Fruit fly (Drosophila melanogaster) whole organism, embryonic: ENCODE data around the gene Cyp4d20.

Experiments
- Bgb ChIP-seq: fragments of 200-800 bp; sonication (Bioruptor generic); IDR thresholded peaks from 2 replicates; pipeline ENCODE4 v1.3.6; 2022; ENCODE audit warnings: missing biosample characterization, missing genetic modification characterization; ENCODE audit not compliant: partially characterized antibody
- CG11504 ChIP-seq: fragments of 200-800 bp; sonication (Bioruptor generic); optimal IDR thresholded peaks from 3 replicates; lab custom pipeline; 2019; ENCODE audit warnings: missing biosample characterization, mild to moderate bottlenecking, missing genetic modification characterization, moderate library complexity
- CG14014 ChIP-seq: fragments of 200-800 bp; sonication (Bioruptor generic); IDR thresholded peaks from 2 replicates; pipeline ENCODE4 v1.3.6; 2022; ENCODE audit warnings: missing biosample characterization, missing genetic modification characterization
- CG15479 ChIP-seq: fragments of 200-800 bp; sonication (Bioruptor generic); optimal IDR thresholded peaks from 3 replicates; lab custom pipeline; 2019; ENCODE audit warnings: missing biosample characterization, mild to moderate bottlenecking, missing genetic modification characterization, moderate library complexity
- CG18599 ChIP-seq: fragments of 200-800 bp; sonication (Bioruptor generic); optimal IDR thresholded peaks from 3 replicates; lab custom pipeline; 2017; ENCODE audit warnings: missing biosample characterization, missing genetic modification characterization, mild to moderate bottlenecking, moderate library complexity, missing genetic modification reagents
- CG2875 ChIP-seq: fragments of 200-800 bp; sonication (Bioruptor generic); optimal IDR thresholded peaks from 2 replicates; lab custom pipeline; 2017; ENCODE audit warnings: missing biosample characterization, mild to moderate bottlenecking, missing genetic modification characterization, missing genetic modification reagents
- CG30431 ChIP-seq: fragments of 200-800 bp; sonication (Bioruptor generic); optimal IDR thresholded peaks from 2 replicates; lab custom pipeline; 2017; ENCODE audit warnings: missing biosample characterization, missing genetic modification characterization
- CG32532 ChIP-seq: fragments of 200-800 bp; sonication (Bioruptor generic); IDR thresholded peaks from 2 replicates; pipeline ENCODE4 v1.3.6; 2022; ENCODE audit warnings: missing biosample characterization, missing genetic modification characterization
- CG42726 ChIP-seq: fragments of 200-800 bp; sonication (Bioruptor generic); IDR thresholded peaks from 2 replicates; pipeline ENCODE4 v1.3.6; 2022; ENCODE audit warnings: missing biosample characterization, missing genetic modification characterization; ENCODE audit not compliant: partially characterized antibody
- CG5953 ChIP-seq: fragments of 200-800 bp; sonication (Bioruptor generic); IDR thresholded peaks from 2 replicates; pipeline ENCODE4 v1.3.6; 2022; ENCODE audit warnings: missing biosample characterization, missing genetic modification characterization
- CTCF ChIP-seq: fragments of 200-800 bp; sonication (Bioruptor generic); optimal IDR thresholded peaks from 2 replicates; lab custom pipeline; 2017; ENCODE audit warnings: missing biosample characterization, mild to moderate bottlenecking, missing genetic modification characterization, moderate library complexity
- Chrac-16 ChIP-seq: fragments of 200-800 bp; sonication (Bioruptor generic); optimal IDR thresholded peaks from 3 replicates; lab custom pipeline; 2016; ENCODE audit warnings: missing biosample characterization, missing genetic modification characterization
- Deaf1 ChIP-seq: fragments of 200-800 bp; optimal IDR thresholded peaks from 3 replicates; lab custom pipeline; 2019; ENCODE audit warnings: missing biosample characterization, mild to moderate bottlenecking, missing genetic modification characterization, moderate library complexity
- Dfd ChIP-seq, 2 experiments: fragments of >200 bp; optimal IDR thresholded peaks; 2 replicates each; lab custom pipeline; 2017; ENCODE audit warnings: missing biosample characterization in 2 of 2, missing genetic modification characterization in 2 of 2
- E2f2 ChIP-seq: fragments of 200-800 bp; sonication (Bioruptor generic); IDR thresholded peaks from 2 replicates; pipeline ENCODE4 v1.3.6; 2022; ENCODE audit warnings: missing biosample characterization, missing genetic modification characterization
- HLH3B ChIP-seq: fragments of 200-800 bp; sonication (Bioruptor generic); IDR thresholded peaks from 2 replicates; pipeline ENCODE4 v1.3.6; 2022; ENCODE audit warnings: missing biosample characterization, missing genetic modification characterization
- HmgZ ChIP-seq: fragments of 200-800 bp; sonication (Bioruptor generic); optimal IDR thresholded peaks from 2 replicates; lab custom pipeline; 2018; ENCODE audit warnings: missing biosample characterization, mild to moderate bottlenecking, missing genetic modification characterization
- Hmr ChIP-seq: fragments of 200-800 bp; sonication (Bioruptor generic); optimal IDR thresholded peaks from 3 replicates; lab custom pipeline; 2017; ENCODE audit warnings: mild to moderate bottlenecking, missing biosample characterization, missing genetic modification reagents, missing genetic modification characterization
- Mad ChIP-seq: fragments of 200-800 bp; sonication (Bioruptor generic); optimal IDR thresholded peaks from 2 replicates; lab custom pipeline; 2016; ENCODE audit warnings: missing biosample characterization, missing genetic modification characterization
- Max ChIP-seq: fragments of 200-800 bp; sonication (Bioruptor generic); optimal IDR thresholded peaks from 2 replicates; lab custom pipeline; 2016; ENCODE audit warnings: missing biosample characterization, mild to moderate bottlenecking, missing genetic modification characterization
- Med ChIP-seq: fragments of 200-800 bp; sonication (Bioruptor generic); peaks from one replicate; lab custom pipeline; 2016; ENCODE audit warnings: missing biosample characterization, missing genetic modification characterization, mild to moderate bottlenecking, inconsistent platforms, moderate library complexity
- Meics ChIP-seq: fragments of 200-800 bp; sonication (Bioruptor generic); optimal IDR thresholded peaks from 2 replicates; lab custom pipeline; 2017; ENCODE audit warnings: missing biosample characterization, mild to moderate bottlenecking, missing genetic modification characterization
- Pdp1 ChIP-seq, 2 experiments: fragments of 200-800 bp; sonication (Bioruptor generic); optimal IDR thresholded peaks; 3 replicates each; lab custom pipeline; 2016; ENCODE audit warnings: missing biosample characterization in 2 of 2, missing genetic modification characterization in 2 of 2, mild to moderate bottlenecking in 1 of 2, moderate library complexity in 1 of 2
- Sry-δ ChIP-seq: fragments of 200-800 bp; sonication (Bioruptor generic); optimal IDR thresholded peaks from 2 replicates; lab custom pipeline; 2016; ENCODE audit warnings: missing biosample characterization, missing genetic modification characterization
- al ChIP-seq: fragments of 200-800 bp; sonication (Bioruptor generic); IDR thresholded peaks from 2 replicates; pipeline ENCODE4 v1.3.6; 2022; ENCODE audit warnings: missing biosample characterization, missing genetic modification characterization
- amos ChIP-seq: fragments of 200-800 bp; sonication (Bioruptor generic); IDR thresholded peaks from 2 replicates; pipeline ENCODE4 v1.3.6; 2022; ENCODE audit warnings: missing biosample characterization, missing genetic modification characterization; ENCODE audit not compliant: partially characterized antibody
- crp ChIP-seq, 2 experiments: fragments of 200-800 bp; sonication (Bioruptor generic); optimal IDR thresholded peaks; 2 replicates in 1 of 2; 3 replicates in 1 of 2; lab custom pipeline; 2017; ENCODE audit warnings: missing biosample characterization in 2 of 2, missing genetic modification characterization in 2 of 2, mild to moderate bottlenecking in 1 of 2, moderate library complexity in 1 of 2
- cwo ChIP-seq: fragments of 200-800 bp; sonication (Bioruptor generic); optimal IDR thresholded peaks from 3 replicates; lab custom pipeline; 2017; ENCODE audit warnings: missing biosample characterization, missing genetic modification characterization, mild to moderate bottlenecking, moderate library complexity, missing genetic modification reagents
- ewg ChIP-seq: fragments of 200-800 bp; sonication (Bioruptor generic); optimal IDR thresholded peaks from 3 replicates; lab custom pipeline; 2017; ENCODE audit warnings: mild to moderate bottlenecking, missing biosample characterization, missing genetic modification reagents, missing genetic modification characterization
- knrl ChIP-seq: fragments of 200-800 bp; sonication (Bioruptor generic); IDR thresholded peaks from 3 replicates; pipeline ENCODE4 v1.3.6; 2022; ENCODE audit warnings: missing biosample characterization, missing genetic modification characterization; ENCODE audit not compliant: partially characterized antibody
- nerfin-1 ChIP-seq: fragments of 200-800 bp; sonication (Bioruptor generic); optimal IDR thresholded peaks from 3 replicates; lab custom pipeline; 2019; ENCODE audit warnings: missing biosample characterization, mild to moderate bottlenecking, missing genetic modification characterization, moderate library complexity
- org-1 ChIP-seq: fragments of 200-800 bp; sonication (Bioruptor generic); optimal IDR thresholded peaks from 2 replicates; lab custom pipeline; 2017; ENCODE audit warnings: missing biosample characterization, missing genetic modification characterization
- pnt ChIP-seq: fragments of 200-800 bp; sonication (Bioruptor generic); optimal IDR thresholded peaks from 3 replicates; lab custom pipeline; 2016; ENCODE audit warnings: missing biosample characterization, missing genetic modification characterization
- sens ChIP-seq: fragments of 200-800 bp; sonication (Bioruptor generic); peaks from one replicate; lab custom pipeline; 2016; ENCODE audit warnings: missing biosample characterization, missing genetic modification characterization
- sens-2 ChIP-seq: fragments of 200-800 bp; sonication (Bioruptor generic); IDR thresholded peaks from 2 replicates; pipeline ENCODE4 v1.3.6; 2022; ENCODE audit warnings: missing biosample characterization, missing genetic modification characterization
- seq ChIP-seq: fragments of 200-800 bp; sonication (Bioruptor generic); IDR thresholded peaks from 2 replicates; pipeline ENCODE4 v1.3.6; 2022; ENCODE audit warnings: missing biosample characterization, missing genetic modification characterization
- tap ChIP-seq: fragments of 200-800 bp; optimal IDR thresholded peaks from 3 replicates; lab custom pipeline; 2019; ENCODE audit warnings: missing biosample characterization, mild to moderate bottlenecking, missing genetic modification characterization, moderate library complexity
- tll ChIP-seq, 2 experiments: fragments of 200-800 bp in 1 of 2; fragments of >200 bp in 1 of 2; sonication (Bioruptor generic) in 1 of 2; optimal IDR thresholded peaks; 2 replicates each; lab custom pipeline; 2017 to 2019; ENCODE audit warnings: missing biosample characterization in 2 of 2, missing genetic modification characterization in 2 of 2, mild to moderate bottlenecking in 1 of 2, moderate library complexity in 1 of 2
- trem ChIP-seq: fragments of 200-800 bp; optimal IDR thresholded peaks from 3 replicates; lab custom pipeline; 2019; ENCODE audit warnings: missing biosample characterization, mild to moderate bottlenecking, missing genetic modification characterization, moderate library complexity
- twi ChIP-seq: fragments of 200-800 bp; optimal IDR thresholded peaks from 2 replicates; lab custom pipeline; 2019; ENCODE audit warnings: missing biosample characterization, mild to moderate bottlenecking, missing genetic modification characterization, moderate library complexity
- zen ChIP-seq: fragments of 200-800 bp; sonication (Bioruptor generic); optimal IDR thresholded peaks from 3 replicates; lab custom pipeline; 2018; ENCODE audit warnings: missing biosample characterization, mild to moderate bottlenecking, missing genetic modification characterization, moderate library complexity

Cyp4d20 gene

dm6 chr3L:2485331-2486115 lies 7.3 kb upstream of the Cyp4d20 start (continued):
- peak; percentile 83 for TF ChIP-seq CTCF
- TF ChIP-seq tap (tag; lab: Kevin White, UChicago): no peak
- no peak for TF ChIP-seq sens-2
- no peak for TF ChIP-seq CG32532 (GFP tag; lab: Robert Waterston, UW)
- TF ChIP-seq CG18599: no peak
- TF ChIP-seq al (GFP tag; lab: Robert Waterston, UW): no peak
- TF ChIP-seq Bgb: peak; percentile 87
- no peak for TF ChIP-seq pnt
- no peak for TF ChIP-seq CG14014 (GFP tag; lab: Robert Waterston, UW)
- TF ChIP-seq trem: no peak
- TF ChIP-seq knrl: peak; percentile 56
- TF ChIP-seq nerfin-1: no peak
- no peak for TF ChIP-seq Max (GFP tag; lab: Kevin White, UChicago)
- TF ChIP-seq Meics (GFP tag; lab: Kevin White, UChicago): no peak
- peak; percentile 66 for TF ChIP-seq Med
- TF ChIP-seq org-1 (GFP tag; lab: Kevin White, UChicago): no peak
- peak; percentile 39; the same call in 1 of the 2 replicates for TF ChIP-seq amos (GFP tag; lab: Robert Waterston, UW)
- no peak for TF ChIP-seq HLH3B
- no peak for TF ChIP-seq Hmr (GFP tag; lab: Kevin White, UChicago)
- TF ChIP-seq CG5953 (GFP tag; lab: Robert Waterston, UW): no peak
- TF ChIP-seq E2f2 (GFP tag; lab: Robert Waterston, UW): no peak
- TF ChIP-seq zen (tag; lab: Kevin White, UChicago): peak; percentile 12
- no peak for TF ChIP-seq Mad (GFP tag; lab: Kevin White, UChicago)
- TF ChIP-seq CG42726 (GFP tag; lab: Robert Waterston, UW): peak; percentile 75
- TF ChIP-seq Pdp1 (GFP tag; optimal IDR thresholded peaks at IDR 0.05; lab: Kevin White, UChicago): peak in 1 of 2 experiments; percentile 18
- no peak for TF ChIP-seq CG2875 (GFP tag; lab: Kevin White, UChicago)

DNA sequence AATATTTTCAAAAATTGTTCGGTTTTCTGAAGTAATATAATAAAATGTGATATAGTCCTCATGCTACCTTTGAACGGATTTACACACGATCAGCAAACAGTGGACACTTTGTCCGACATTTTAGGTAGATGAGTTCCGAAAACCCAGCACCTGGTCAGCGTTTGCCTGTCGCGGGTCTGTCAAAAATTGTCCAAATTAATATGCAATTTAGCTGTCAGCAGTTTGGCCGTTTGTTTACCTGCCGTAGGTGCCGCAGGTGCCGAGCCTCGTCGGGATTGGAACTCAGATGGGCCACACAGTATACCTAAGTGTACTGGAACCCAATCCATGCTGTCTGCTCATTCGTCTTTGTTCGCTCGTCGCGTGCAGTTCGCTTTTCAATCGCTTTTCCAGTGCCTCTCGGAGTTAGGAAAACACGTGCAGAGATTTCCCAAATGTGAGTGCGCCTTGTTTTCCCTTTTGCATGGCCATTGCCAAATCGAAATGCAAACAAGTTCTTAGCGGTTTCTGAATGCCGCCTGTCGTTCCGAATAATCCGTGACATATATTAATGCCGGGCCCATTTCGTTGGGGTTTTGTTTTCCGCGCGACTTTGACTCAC lies 4.8 kb upstream of the Cyp4d20 start:
- TF ChIP-seq twi (tag; lab: Kevin White, UChicago) (peak; percentile 6), CG15479 (peak; percentile 96), CG30431 (GFP tag; lab: Kevin White, UChicago) (no peak), tll (GFP tag; optimal IDR thresholded peaks at IDR 0.05; lab: Kevin White, UChicago) (peak in 1 of 2 experiments; percentile 43), tap (tag; lab: Kevin White, UChicago) (no peak), zen (tag; lab: Kevin White, UChicago) (peak; percentile 87)

- no peak for TF ChIP-seq Dfd (GFP tag; optimal IDR thresholded peaks at IDR 0.05; lab: Kevin White, UChicago)
- peak; percentile 41 for TF ChIP-seq sens
- peak; percentile 0 for TF ChIP-seq Med
Observed at dm6 chr3L:2481470-2481869, 3.2 kb upstream of the Cyp4d20 start.

dm6 chr3L:2480470-2480869 lies 2.2 kb upstream of the Cyp4d20 start:
- TF ChIP-seq Deaf1 (tag; lab: Kevin White, UChicago): peak; percentile 11
- TF ChIP-seq CG15479: no peak
- peak; percentile 98 for TF ChIP-seq CG11504 (tag; lab: Kevin White, UChicago)
- TF ChIP-seq ewg (GFP tag; lab: Kevin White, UChicago): peak; percentile 66
- TF ChIP-seq HmgZ (tag; lab: Kevin White, UChicago): no peak
- TF ChIP-seq Sry-δ (GFP tag; lab: Kevin White, UChicago): no peak
- peak; percentile 59 for TF ChIP-seq cwo (GFP tag; lab: Kevin White, UChicago)
- TF ChIP-seq crp (GFP tag; optimal IDR thresholded peaks at IDR 0.05; lab: Kevin White, UChicago): peak in 1 of 2 experiments; percentile 40
- TF ChIP-seq Med: peak; percentile 76
- TF ChIP-seq seq (GFP tag; lab: Robert Waterston, UW): peak; percentile 10; the same call in 1 of the 2 replicates
- no peak for TF ChIP-seq Chrac-16 (GFP tag; lab: Kevin White, UChicago)
